Fruit fly (Drosophila melanogaster) whole organism, embryonic: ENCODE results near the gene Mob3.

Experiments used
- BEAF-32 ChIP-seq: fragments of 200-800 bp; sonication (Bioruptor generic); optimal IDR thresholded peaks from 3 replicates; lab custom pipeline; 2017; ENCODE audit warnings: missing biosample characterization, missing genetic modification characterization, mild to moderate bottlenecking, moderate library complexity, missing genetic modification reagents
- Bteb2 ChIP-seq: fragments of 200-800 bp; sonication (Bioruptor generic); optimal IDR thresholded peaks from 2 replicates; lab custom pipeline; 2016; ENCODE audit warnings: missing biosample characterization, missing genetic modification characterization
- CG10274 ChIP-seq: fragments of 200-800 bp; sonication (Bioruptor generic); optimal IDR thresholded peaks from 3 replicates; lab custom pipeline; 2017; ENCODE audit warnings: missing biosample characterization, mild to moderate bottlenecking, missing genetic modification characterization
- CG10321 ChIP-seq: fragments of 200-800 bp; sonication (Bioruptor generic); IDR thresholded peaks from 2 replicates; pipeline ENCODE4 v1.3.6; 2022; ENCODE audit warnings: missing biosample characterization, missing genetic modification characterization
- CG12104 ChIP-seq: fragments of 200-800 bp; sonication (Bioruptor generic); optimal IDR thresholded peaks from 3 replicates; lab custom pipeline; 2016; ENCODE audit warnings: missing biosample characterization, missing genetic modification characterization
- CG12769 ChIP-seq: fragments of 200-800 bp; sonication (Bioruptor generic); optimal IDR thresholded peaks from 2 replicates; lab custom pipeline; 2019; ENCODE audit warnings: missing biosample characterization, mild to moderate bottlenecking, missing genetic modification characterization, moderate library complexity
- CG14860 ChIP-seq: fragments of 200-800 bp; sonication (Bioruptor generic); IDR thresholded peaks from 3 replicates; pipeline ENCODE4 v1.3.6; 2022; ENCODE audit warnings: missing biosample characterization, missing genetic modification characterization; ENCODE audit not compliant: partially characterized antibody
- CG15269 ChIP-seq: fragments of 200-800 bp; sonication (Bioruptor generic); optimal IDR thresholded peaks from 2 replicates; lab custom pipeline; 2018; ENCODE audit warnings: missing biosample characterization, mild to moderate bottlenecking, missing genetic modification characterization, moderate library complexity
- CG1603 ChIP-seq: fragments of 200-800 bp; sonication (Bioruptor generic); optimal IDR thresholded peaks from 2 replicates; lab custom pipeline; 2019; ENCODE audit warnings: missing biosample characterization, mild to moderate bottlenecking, missing genetic modification characterization, moderate library complexity
- CG16779 ChIP-seq: fragments of 200-800 bp; sonication (Bioruptor generic); IDR thresholded peaks from 2 replicates; pipeline ENCODE4 v1.3.6; 2022; ENCODE audit warnings: missing biosample characterization, missing genetic modification characterization
- CG16813 ChIP-seq: fragments of 200-800 bp; sonication (Bioruptor generic); IDR thresholded peaks from 3 replicates; pipeline ENCODE4 v1.3.6; 2022; ENCODE audit warnings: missing biosample characterization, missing genetic modification characterization; ENCODE audit not compliant: partially characterized antibody
- CG18619 ChIP-seq: fragments of 200-800 bp; sonication (Bioruptor generic); optimal IDR thresholded peaks from 3 replicates; lab custom pipeline; 2017; ENCODE audit warnings: missing biosample characterization, mild to moderate bottlenecking, missing genetic modification characterization
- CG18764 ChIP-seq: fragments of 200-800 bp; sonication (Bioruptor generic); optimal IDR thresholded peaks from 3 replicates; lab custom pipeline; 2016; ENCODE audit warnings: missing biosample characterization, missing genetic modification characterization
- CG2875 ChIP-seq: fragments of 200-800 bp; sonication (Bioruptor generic); optimal IDR thresholded peaks from 2 replicates; lab custom pipeline; 2017; ENCODE audit warnings: missing biosample characterization, mild to moderate bottlenecking, missing genetic modification characterization, missing genetic modification reagents
- CG31224 ChIP-seq: fragments of 200-800 bp; sonication (Bioruptor generic); IDR thresholded peaks from 2 replicates; pipeline ENCODE4 v1.3.6; 2022; ENCODE audit warnings: missing biosample characterization, missing genetic modification characterization
- CG33213 ChIP-seq: fragments of 200-800 bp; sonication (Bioruptor generic); optimal IDR thresholded peaks from 3 replicates; lab custom pipeline; 2016; ENCODE audit warnings: missing biosample characterization, missing genetic modification characterization
- CG33557 ChIP-seq: fragments of 200-800 bp; sonication (Bioruptor generic); optimal IDR thresholded peaks from 2 replicates; lab custom pipeline; 2019; ENCODE audit warnings: missing biosample characterization, mild to moderate bottlenecking, missing genetic modification characterization, moderate library complexity
- CG4282 ChIP-seq: fragments of 200-800 bp; sonication (Bioruptor generic); optimal IDR thresholded peaks from 2 replicates; lab custom pipeline; 2016; ENCODE audit warnings: missing biosample characterization, missing genetic modification characterization
- CG4730 ChIP-seq: fragments of 200-800 bp; sonication (Bioruptor generic); IDR thresholded peaks from 2 replicates; pipeline ENCODE4 v1.3.6; 2022; ENCODE audit warnings: missing biosample characterization, missing genetic modification characterization
- CG4854 ChIP-seq: fragments of 200-800 bp; sonication (Bioruptor generic); optimal IDR thresholded peaks from 2 replicates; lab custom pipeline; 2016; ENCODE audit warnings: missing biosample characterization, missing genetic modification characterization, inconsistent platforms
- CG5245 ChIP-seq: fragments of 200-800 bp; sonication (Bioruptor generic); optimal IDR thresholded peaks from 3 replicates; lab custom pipeline; 2016; ENCODE audit warnings: missing biosample characterization, missing genetic modification characterization
- CG6175 ChIP-seq: fragments of 200-800 bp; sonication (Bioruptor generic); IDR thresholded peaks from 3 replicates; pipeline ENCODE4 v1.3.6; 2022; ENCODE audit warnings: missing biosample characterization, missing genetic modification characterization
- CG7987 ChIP-seq: fragments of 200-800 bp; sonication (Bioruptor generic); optimal IDR thresholded peaks from 2 replicates; lab custom pipeline; 2018; ENCODE audit warnings: missing biosample characterization, mild to moderate bottlenecking, missing genetic modification characterization, moderate library complexity
- Camta ChIP-seq: fragments of 200-800 bp; sonication (Bioruptor generic); optimal IDR thresholded peaks from 2 replicates; lab custom pipeline; 2016; ENCODE audit warnings: missing biosample characterization, missing genetic modification characterization
- CrebB ChIP-seq: fragments of 200-800 bp; sonication (Bioruptor generic); optimal IDR thresholded peaks from 3 replicates; lab custom pipeline; 2018; ENCODE audit warnings: missing biosample characterization, mild to moderate bottlenecking, missing genetic modification characterization
- D19A ChIP-seq: fragments of 200-800 bp; optimal IDR thresholded peaks from 3 replicates; lab custom pipeline; 2019; ENCODE audit warnings: missing biosample characterization, mild to moderate bottlenecking, missing genetic modification characterization, moderate library complexity
- D19B ChIP-seq: fragments of 200-800 bp; sonication (Bioruptor generic); optimal IDR thresholded peaks from 2 replicates; lab custom pipeline; 2017; ENCODE audit warnings: missing biosample characterization, mild to moderate bottlenecking, missing genetic modification characterization
- Dbx ChIP-seq: fragments of 200-800 bp; sonication (Bioruptor generic); IDR thresholded peaks from 3 replicates; pipeline ENCODE4 v1.3.6; 2022; ENCODE audit warnings: missing biosample characterization, missing genetic modification characterization
- H2.0 ChIP-seq: fragments of 200-800 bp; sonication (Bioruptor generic); IDR thresholded peaks from 2 replicates; pipeline ENCODE4 v1.3.6; 2022; ENCODE audit warnings: missing biosample characterization, missing genetic modification characterization
- HLH3B ChIP-seq: fragments of 200-800 bp; sonication (Bioruptor generic); IDR thresholded peaks from 2 replicates; pipeline ENCODE4 v1.3.6; 2022; ENCODE audit warnings: missing biosample characterization, missing genetic modification characterization
- HLHmδ ChIP-seq: fragments of 200-800 bp; sonication (Bioruptor generic); optimal IDR thresholded peaks from 2 replicates; lab custom pipeline; 2018; ENCODE audit warnings: missing biosample characterization, mild to moderate bottlenecking, missing genetic modification characterization, moderate library complexity
- Hr39 ChIP-seq: fragments of >200 bp; optimal IDR thresholded peaks from 2 replicates; lab custom pipeline; 2017
- Med ChIP-seq: fragments of 200-800 bp; sonication (Bioruptor generic); peaks from one replicate; lab custom pipeline; 2016; ENCODE audit warnings: missing biosample characterization, missing genetic modification characterization, mild to moderate bottlenecking, inconsistent platforms, moderate library complexity
- NC2β ChIP-seq: fragments of 200-800 bp; sonication (Bioruptor generic); optimal IDR thresholded peaks from 2 replicates; lab custom pipeline; 2016; ENCODE audit warnings: missing biosample characterization, missing genetic modification characterization
- Sry-δ ChIP-seq: fragments of 200-800 bp; sonication (Bioruptor generic); optimal IDR thresholded peaks from 2 replicates; lab custom pipeline; 2016; ENCODE audit warnings: missing biosample characterization, missing genetic modification characterization
- aop ChIP-seq: fragments of 200-800 bp; sonication (Bioruptor generic); IDR thresholded peaks from 2 replicates; pipeline ENCODE4 v1.3.6; 2022; ENCODE audit warnings: missing biosample characterization, missing genetic modification characterization
- ara ChIP-seq: fragments of 200-800 bp; sonication (Bioruptor generic); IDR thresholded peaks from 2 replicates; pipeline ENCODE4 v1.3.6; 2022; ENCODE audit warnings: missing biosample characterization, missing genetic modification characterization
- bsh ChIP-seq, 2 experiments: fragments of 200-800 bp; sonication (Bioruptor generic); optimal IDR thresholded peaks; 2 replicates each; lab custom pipeline; 2017 to 2018; ENCODE audit warnings: mild to moderate bottlenecking in 2 of 2, missing biosample characterization in 2 of 2, missing genetic modification characterization in 2 of 2, moderate library complexity in 1 of 2
- gcm2 ChIP-seq: fragments of 200-800 bp; sonication (Bioruptor generic); optimal IDR thresholded peaks from 2 replicates; lab custom pipeline; 2016; ENCODE audit warnings: missing biosample characterization, missing genetic modification characterization
- lola ChIP-seq, 3 experiments: fragments of >200 bp in 2 of 3; fragments of 200-800 bp in 1 of 3; sonication (Bioruptor generic) in 1 of 3; optimal IDR thresholded peaks; 2 replicates each; lab custom pipeline; 2017 to 2019; ENCODE audit warnings: missing biosample characterization in 3 of 3, missing genetic modification characterization in 3 of 3, mild to moderate bottlenecking in 1 of 3, moderate library complexity in 1 of 3
- peb ChIP-seq: fragments of 200-800 bp; sonication (Bioruptor generic); IDR thresholded peaks from 2 replicates; pipeline ENCODE4 v1.3.6; 2022; ENCODE audit warnings: missing biosample characterization, missing genetic modification characterization
- pita ChIP-seq: fragments of 200-800 bp; sonication (Bioruptor generic); optimal IDR thresholded peaks from 2 replicates; lab custom pipeline; 2017; ENCODE audit warnings: missing biosample characterization, mild to moderate bottlenecking, missing genetic modification characterization
- psq ChIP-seq: fragments of 200-800 bp; sonication (Bioruptor generic); optimal IDR thresholded peaks from 2 replicates; lab custom pipeline; 2017; ENCODE audit warnings: missing biosample characterization, missing genetic modification characterization
- repo ChIP-seq: fragments of 200-800 bp; sonication (Bioruptor generic); optimal IDR thresholded peaks from 2 replicates; lab custom pipeline; 2016; ENCODE audit warnings: missing biosample characterization, missing genetic modification characterization
- shn ChIP-seq: fragments of 200-800 bp; sonication (Bioruptor generic); optimal IDR thresholded peaks from 3 replicates; lab custom pipeline; 2016; ENCODE audit warnings: missing biosample characterization, missing genetic modification characterization
- sna ChIP-seq: fragments of 200-800 bp; sonication (Bioruptor generic); IDR thresholded peaks from 2 replicates; pipeline ENCODE4 v1.3.6; 2022; ENCODE audit warnings: missing biosample characterization, missing genetic modification characterization; ENCODE audit not compliant: partially characterized antibody
- sqz ChIP-seq: fragments of 200-800 bp; sonication (Bioruptor generic); optimal IDR thresholded peaks from 3 replicates; lab custom pipeline; 2018; ENCODE audit warnings: missing biosample characterization, mild to moderate bottlenecking, missing genetic modification characterization
- stc ChIP-seq: fragments of 200-800 bp; sonication (Bioruptor generic); IDR thresholded peaks from 2 replicates; pipeline ENCODE4 v1.3.6; 2022; ENCODE audit warnings: missing biosample characterization, missing genetic modification characterization
- stwl ChIP-seq: fragments of 200-800 bp; sonication (Bioruptor generic); optimal IDR thresholded peaks from 3 replicates; lab custom pipeline; 2018; ENCODE audit warnings: missing biosample characterization, mild to moderate bottlenecking, missing genetic modification characterization, moderate library complexity
- zf30C ChIP-seq: fragments of 200-800 bp; sonication (Bioruptor generic); optimal IDR thresholded peaks from 3 replicates; lab custom pipeline; 2018; ENCODE audit warnings: missing biosample characterization, mild to moderate bottlenecking, missing genetic modification characterization

Gene Mob3

dm6 chr2L:10226724-10227407 is 38.3 kb upstream of the Mob3 start, which contains the start of gene CG5708 (continued):
- no peak for TF ChIP-seq ara
- no peak for TF ChIP-seq CG15269 (tag; lab: Kevin White, UChicago)
- TF ChIP-seq CG7987: no peak
- TF ChIP-seq aop (GFP tag; lab: Robert Waterston, UW): no peak
- TF ChIP-seq CG18619 (GFP tag; lab: Kevin White, UChicago): no peak
- TF ChIP-seq CG2875 (GFP tag; lab: Kevin White, UChicago): no peak
- no peak for TF ChIP-seq Hr39 (lab: Kevin White, UChicago)
- no peak for TF ChIP-seq sqz
- TF ChIP-seq CrebB (tag; lab: Kevin White, UChicago): no peak
- no peak for TF ChIP-seq stc (GFP tag; lab: Robert Waterston, UW)
- no peak for TF ChIP-seq bsh (GFP tag; optimal IDR thresholded peaks at IDR 0.05; lab: Kevin White, UChicago)
- TF ChIP-seq repo (GFP tag; lab: Kevin White, UChicago): no peak
- no peak for TF ChIP-seq Dbx (GFP tag; lab: Robert Waterston, UW)
- TF ChIP-seq HLH3B (GFP tag; lab: Robert Waterston, UW): no peak
- TF ChIP-seq peb (GFP tag; lab: Robert Waterston, UW): no peak
- TF ChIP-seq, all 482 proteins: peak for 85

- no peak for TF ChIP-seq H2.0 (GFP tag; lab: Robert Waterston, UW)
- TF ChIP-seq CG1603 (tag; lab: Kevin White, UChicago): peak; percentile 7
- no peak for TF ChIP-seq CG18764 (GFP tag; lab: Kevin White, UChicago)
- peak; percentile 62; the same call in 2 of the 3 replicates for TF ChIP-seq CG16813
- TF ChIP-seq CG12104 (GFP tag; lab: Kevin White, UChicago): no peak
- no peak for TF ChIP-seq NC2β (GFP tag; lab: Kevin White, UChicago)
- no peak for TF ChIP-seq CG4730 (GFP tag; lab: Robert Waterston, UW)
- no peak for TF ChIP-seq CG5245
- TF ChIP-seq Med (GFP tag; lab: Kevin White, UChicago): no peak
- no peak for TF ChIP-seq CG33557 (GFP tag; lab: Kevin White, UChicago)
- TF ChIP-seq CG10321 (GFP tag; lab: Robert Waterston, UW): no peak
- peak; percentile 62 for TF ChIP-seq BEAF-32
- no peak for TF ChIP-seq psq (GFP tag; lab: Kevin White, UChicago)
- TF ChIP-seq CG12769 (tag; lab: Kevin White, UChicago): no peak
- TF ChIP-seq D19B (GFP tag; lab: Kevin White, UChicago): no peak
- peak; percentile 56 for TF ChIP-seq Sry-δ (GFP tag; lab: Kevin White, UChicago)
- no peak for TF ChIP-seq CG4282 (GFP tag; lab: Kevin White, UChicago)
- TF ChIP-seq CG4854 (GFP tag; lab: Kevin White, UChicago): no peak
- no peak for TF ChIP-seq CG16779 (GFP tag; lab: Robert Waterston, UW)
- TF ChIP-seq gcm2 (GFP tag; lab: Kevin White, UChicago): no peak
- no peak for TF ChIP-seq CG10274
- TF ChIP-seq stwl (tag; lab: Kevin White, UChicago): peak; percentile 11
- TF ChIP-seq CG31224 (GFP tag; lab: Robert Waterston, UW): no peak
- 0 out of 3 replicates have a peak, but pooled peaks have one; percentile 35 for TF ChIP-seq CG14860 (GFP tag; lab: Robert Waterston, UW)
- no peak for TF ChIP-seq CG6175 (GFP tag; lab: Robert Waterston, UW)
- TF ChIP-seq Bteb2 (GFP tag; lab: Kevin White, UChicago): no peak
- no peak for TF ChIP-seq CG33213 (GFP tag; lab: Kevin White, UChicago)
- TF ChIP-seq Camta (GFP tag; lab: Kevin White, UChicago): no peak
- no peak for TF ChIP-seq lola (GFP tag; optimal IDR thresholded peaks at IDR 0.05; lab: Kevin White, UChicago)
- TF ChIP-seq zf30C (GFP tag; lab: Kevin White, UChicago): no peak
- no peak for TF ChIP-seq pita (GFP tag; lab: Kevin White, UChicago)
- no peak for TF ChIP-seq HLHmδ
- 0 out of 2 replicates have a peak, but pooled peaks have one; percentile 50 for TF ChIP-seq sna (GFP tag; lab: Robert Waterston, UW)
- no peak for TF ChIP-seq shn
- no peak for TF ChIP-seq D19A (tag; lab: Kevin White, UChicago)
Measured at dm6 chr2L:10230455-10230854, 34.7 kb upstream of the Mob3 start.
